Worm (Caenorhabditis elegans): ENCODE data around the gene R151.1.

ce11 chrIII:7226607-7227006 is 10.3 kb downstream of the R151.1 start, which contains the start of gene hsp-75:
- no peak for TF ChIP-seq egl-27 (tag; optimal IDR thresholded peaks at IDR 0.05)
- TF ChIP-seq ZK337.2 (GFP tag; IDR thresholded peaks at IDR 0.05), result no peak
- TF ChIP-seq snpc-4 (tag; optimal IDR thresholded peaks at IDR 0.05), result no peak
- no peak for TF ChIP-seq nhr-76 (tag; optimal IDR thresholded peaks at IDR 0.05)
- TF ChIP-seq unc-39 (tag; optimal IDR thresholded peaks at IDR 0.05), result no peak
- TF ChIP-seq jun-1 (tag; optimal IDR thresholded peaks at IDR 0.05), result no peak
- TF ChIP-seq php-3 (GFP tag; IDR thresholded peaks at IDR 0.05), result no peak
- TF ChIP-seq F44E2.7 (GFP tag; IDR thresholded peaks at IDR 0.05), result no peak
- no peak for TF ChIP-seq daf-19 (GFP tag; conservative IDR thresholded peaks at IDR 0.05)
- TF ChIP-seq pqm-1 (tag; optimal IDR thresholded peaks at IDR 0.05), result no peak
- no peak for TF ChIP-seq ceh-82 (tag; optimal IDR thresholded peaks at IDR 0.05)
